Fruit fly (Drosophila melanogaster): ENCODE results near the gene Sas10.

Sas10 gene

dm6 chrX:5286513-5286912, 30.7 kb upstream of the Sas10 start (continued):
- peak; percentile 25; the same call in 1 of the 2 replicates for TF ChIP-seq sisA (GFP tag; IDR thresholded peaks at IDR 0.05)
- TF ChIP-seq row (GFP tag; IDR thresholded peaks at IDR 0.05): peak; percentile 57
- TF ChIP-seq wor (GFP tag; IDR thresholded peaks at IDR 0.05): 0 out of 2 replicates have a peak, but pooled peaks have one; percentile 18
- TF ChIP-seq Fer1 (GFP tag; optimal IDR thresholded peaks at IDR 0.05): peak; percentile 31
- TF ChIP-seq Blimp-1 (GFP tag; optimal IDR thresholded peaks at IDR 0.05): peak; percentile 4
- no peak for TF ChIP-seq CG11456 (GFP tag; IDR thresholded peaks at IDR 0.05)
- TF ChIP-seq CG16815 (GFP tag; optimal IDR thresholded peaks at IDR 0.05): no peak
- peak; percentile 15 for TF ChIP-seq grau (tag; optimal IDR thresholded peaks at IDR 0.05)
- no peak for TF ChIP-seq CG15514 (GFP tag; optimal IDR thresholded peaks at IDR 0.05)
- no peak for TF ChIP-seq CG7357 (GFP tag; IDR thresholded peaks at IDR 0.05)
- TF ChIP-seq CG34224 (GFP tag; IDR thresholded peaks at IDR 0.05; ENCODE audit: partially characterized antibody): no peak
- TF ChIP-seq Ada2b (GFP tag; IDR thresholded peaks at IDR 0.05): 0 out of 2 replicates have a peak, but pooled peaks have one; percentile 40
- no peak for TF ChIP-seq gcm2 (GFP tag; optimal IDR thresholded peaks at IDR 0.05)
- 0 out of 2 replicates have a peak, but pooled peaks have one; percentile 7 for TF ChIP-seq crol (GFP tag; IDR thresholded peaks at IDR 0.05)
- no peak for TF ChIP-seq CG8089 (GFP tag; optimal IDR thresholded peaks at IDR 0.05)
- TF ChIP-seq gem (tag; optimal IDR thresholded peaks at IDR 0.05): peak; percentile 6
- TF ChIP-seq CG10366 (GFP tag; IDR thresholded peaks at IDR 0.05): peak; percentile 18; the same call in 1 of the 2 replicates
- TF ChIP-seq CG12104 (GFP tag; optimal IDR thresholded peaks at IDR 0.05): no peak
- TF ChIP-seq phol (tag; optimal IDR thresholded peaks at IDR 0.05): peak; percentile 17
- TF ChIP-seq CG7745 (tag; optimal IDR thresholded peaks at IDR 0.05): no peak

- TF ChIP-seq stwl (tag; optimal IDR thresholded peaks at IDR 0.05) (peak; percentile 37), CTCF (GFP tag; optimal IDR thresholded peaks at IDR 0.05) (peak; percentile 93), exex (tag; optimal IDR thresholded peaks at IDR 0.05) (no peak), kay (GFP tag; optimal IDR thresholded peaks at IDR 0.05) (no peak), CG12391 (tag; optimal IDR thresholded peaks at IDR 0.05) (no peak), CG16815 (GFP tag; optimal IDR thresholded peaks at IDR 0.05) (no peak), CG5245 (GFP tag; optimal IDR thresholded peaks at IDR 0.05) (peak; percentile 2), az2 (GFP tag; optimal IDR thresholded peaks at IDR 0.05) (no peak), CG1233 (GFP tag; optimal IDR thresholded peaks at IDR 0.05) (no peak), tap (tag; optimal IDR thresholded peaks at IDR 0.05) (no peak), PHDP (tag; optimal IDR thresholded peaks at IDR 0.05) (peak; percentile 20), H2.0 (GFP tag; IDR thresholded peaks at IDR 0.05) (0 out of 2 replicates have a peak, but pooled peaks have one; percentile 4), Dbx (GFP tag; IDR thresholded peaks at IDR 0.05) (peak; percentile 42; the same call in 1 of the 3 replicates), gem (tag; optimal IDR thresholded peaks at IDR 0.05) (peak; percentile 3), CG8924 (tag; optimal IDR thresholded peaks at IDR 0.05) (no peak), pzg (GFP tag; optimal IDR thresholded peaks at IDR 0.05) (no peak), CG16813 (GFP tag; IDR thresholded peaks at IDR 0.05; ENCODE audit: partially characterized antibody) (peak; percentile 61), sug (tag; optimal IDR thresholded peaks at IDR 0.05) (peak; percentile 5), amos (GFP tag; IDR thresholded peaks at IDR 0.05; ENCODE audit: partially characterized antibody) (peak; percentile 61), CG15011 (GFP tag; optimal IDR thresholded peaks at IDR 0.05) (no peak), CG11504 (tag; optimal IDR thresholded peaks at IDR 0.05) (peak; percentile 49), dan (GFP tag; IDR thresholded peaks at IDR 0.05) (no peak), ase (GFP tag; IDR thresholded peaks at IDR 0.05) (no peak), sc (optimal IDR thresholded peaks at IDR 0.05) (no peak), sc (GFP tag; optimal IDR thresholded peaks at IDR 0.05) (no peak), CG3163 (GFP tag; optimal IDR thresholded peaks at IDR 0.05) (no peak), CG1603 (tag; optimal IDR thresholded peaks at IDR 0.05) (peak; percentile 17), Vsx1 (GFP tag; optimal IDR thresholded peaks at IDR 0.05) (peak; percentile 55), CoRest (tag; optimal IDR thresholded peaks at IDR 0.05) (peak; percentile 4), CG6791 (GFP tag; IDR thresholded peaks at IDR 0.05; ENCODE audit: partially characterized antibody) (peak; percentile 14; the same call in 1 of the 3 replicates), Bgb (GFP tag; IDR thresholded peaks at IDR 0.05; ENCODE audit: partially characterized antibody) (peak; percentile 68), Xbp1 (GFP tag; optimal IDR thresholded peaks at IDR 0.05) (peak; percentile 1)
Observed at dm6 chrX:5289692-5290091, 27.5 kb upstream of the Sas10 start.

Measured in whole organism, embryonic.